Fruit fly (Drosophila melanogaster): ENCODE data around the gene beat-IIIa.

Gene beat-IIIa

dm6 chr2L:17221462-17221861, 90.6 kb downstream of the beat-IIIa start:
- TF ChIP-seq pros (GFP tag; optimal IDR thresholded peaks at IDR 0.05), result peak; percentile 25
- peak; percentile 88 for TF ChIP-seq twi (tag; optimal IDR thresholded peaks at IDR 0.05)
- peak in 1 of 2 experiments; percentile 62 for TF ChIP-seq Hr78 (GFP tag; optimal IDR thresholded peaks at IDR 0.05)
- no peak for TF ChIP-seq grau (tag; optimal IDR thresholded peaks at IDR 0.05)
- no peak for TF ChIP-seq E2f1 (GFP tag; IDR thresholded peaks at IDR 0.05)

dm6 chr2L:17222176-17222575, 91.4 kb downstream of the beat-IIIa start:
- TF ChIP-seq CG14050 (GFP tag; IDR thresholded peaks at IDR 0.05), result no peak
- TF ChIP-seq Lpt (GFP tag; optimal IDR thresholded peaks at IDR 0.05), result no peak
- no peak for TF ChIP-seq Lim3 (GFP tag; IDR thresholded peaks at IDR 0.05)
- TF ChIP-seq Nf-YA (GFP tag; IDR thresholded peaks at IDR 0.05), result no peak
- peak; percentile 65 for TF ChIP-seq sens (GFP tag)
- no peak for TF ChIP-seq CoRest (tag; optimal IDR thresholded peaks at IDR 0.05)
- no peak for TF ChIP-seq CG4707 (GFP tag; optimal IDR thresholded peaks at IDR 0.05)
- peak in 1 of 2 experiments; percentile 75 for TF ChIP-seq tll (GFP tag; optimal IDR thresholded peaks at IDR 0.05)
- TF ChIP-seq HLHmδ (GFP tag; optimal IDR thresholded peaks at IDR 0.05), result peak; percentile 2
- TF ChIP-seq ac (GFP tag; optimal IDR thresholded peaks at IDR 0.05), result peak; percentile 93
- TF ChIP-seq zen (tag; optimal IDR thresholded peaks at IDR 0.05), result peak; percentile 94
- no peak for TF ChIP-seq bsh (GFP tag; optimal IDR thresholded peaks at IDR 0.05)
- TF ChIP-seq da (GFP tag; optimal IDR thresholded peaks at IDR 0.05), result peak; percentile 5
- TF ChIP-seq CG2199 (GFP tag; IDR thresholded peaks at IDR 0.05), result peak; percentile 87; the same call in 2 of the 3 replicates
- TF ChIP-seq CG11695 (GFP tag; IDR thresholded peaks at IDR 0.05), result no peak
- no peak for TF ChIP-seq psq (GFP tag; optimal IDR thresholded peaks at IDR 0.05)
- TF ChIP-seq abd-A (tag; optimal IDR thresholded peaks at IDR 0.05), result peak; percentile 23
- peak; percentile 37 for TF ChIP-seq cad (GFP tag; optimal IDR thresholded peaks at IDR 0.05)
- peak; percentile 63 for TF ChIP-seq twi (tag; optimal IDR thresholded peaks at IDR 0.05)
